Fruit fly (Drosophila melanogaster): ENCODE data around the gene CG12746.

The CG12746 gene

dm6 chr3R:5606477-5606876, 41.8 kb downstream of the CG12746 start, which contains the start of gene asl (continued):
- no peak for TF ChIP-seq crol (GFP tag; IDR thresholded peaks at IDR 0.05)
- peak; percentile 38 for TF ChIP-seq CG6654 (GFP tag; optimal IDR thresholded peaks at IDR 0.05)
- TF ChIP-seq CG2120 (GFP tag; optimal IDR thresholded peaks at IDR 0.05), result peak; percentile 71
- peak; percentile 58 for TF ChIP-seq onecut (GFP tag; IDR thresholded peaks at IDR 0.05)
- 0 out of 2 replicates have a peak, but pooled peaks have one; percentile 21 for TF ChIP-seq ap (GFP tag; IDR thresholded peaks at IDR 0.05)
- TF ChIP-seq CG9797 (GFP tag; optimal IDR thresholded peaks at IDR 0.05), result peak; percentile 61
- TF ChIP-seq jumu (GFP tag; optimal IDR thresholded peaks at IDR 0.05), result peak; percentile 30
- peak; percentile 94 for TF ChIP-seq Ets65A (GFP tag)
- no peak for TF ChIP-seq CG8281 (tag; optimal IDR thresholded peaks at IDR 0.05)
- TF ChIP-seq CG2199 (GFP tag; IDR thresholded peaks at IDR 0.05), result 0 out of 3 replicates have a peak, but pooled peaks have one; percentile 20
- peak; percentile 52 for TF ChIP-seq CG13296 (GFP tag; optimal IDR thresholded peaks at IDR 0.05)
- no peak for TF ChIP-seq pan (optimal IDR thresholded peaks at IDR 0.05)
- peak in 1 of 2 experiments; percentile 47 for TF ChIP-seq pan (GFP tag; optimal IDR thresholded peaks at IDR 0.05 in 1 of 2, IDR thresholded peaks at IDR 0.05 in 1 of 2)
- no peak for TF ChIP-seq btn (GFP tag; optimal IDR thresholded peaks at IDR 0.05)
- no peak for TF ChIP-seq grn (GFP tag; optimal IDR thresholded peaks at IDR 0.05)
- TF ChIP-seq otp (GFP tag; IDR thresholded peaks at IDR 0.05), result 0 out of 3 replicates have a peak, but pooled peaks have one; percentile 33
- no peak for TF ChIP-seq HmgD (GFP tag; optimal IDR thresholded peaks at IDR 0.05)
- TF ChIP-seq CG13775 (GFP tag; optimal IDR thresholded peaks at IDR 0.05), result peak; percentile 61
- peak in 1 of 2 experiments; percentile 78 for TF ChIP-seq Dfd (GFP tag; optimal IDR thresholded peaks at IDR 0.05)
- TF ChIP-seq CG10565 (GFP tag; optimal IDR thresholded peaks at IDR 0.05), result no peak
- peak; percentile 59 for TF ChIP-seq CG10543 (GFP tag; optimal IDR thresholded peaks at IDR 0.05)
- peak; percentile 86 for TF ChIP-seq MBD-R2 (GFP tag; IDR thresholded peaks at IDR 0.05)
- TF ChIP-seq dati (GFP tag; IDR thresholded peaks at IDR 0.05), result 0 out of 2 replicates have a peak, but pooled peaks have one; percentile 25
- peak; percentile 58 for TF ChIP-seq CHES-1-like (GFP tag; optimal IDR thresholded peaks at IDR 0.05)
- TF ChIP-seq wor (GFP tag; IDR thresholded peaks at IDR 0.05), result no peak
- TF ChIP-seq CG31224 (GFP tag; IDR thresholded peaks at IDR 0.05), result peak; percentile 42; the same call in 1 of the 2 replicates
- TF ChIP-seq CG6765 (GFP tag; optimal IDR thresholded peaks at IDR 0.05), result peak; percentile 5
- TF ChIP-seq Jarid2 (GFP tag; optimal IDR thresholded peaks at IDR 0.05), result no peak

DNA sequence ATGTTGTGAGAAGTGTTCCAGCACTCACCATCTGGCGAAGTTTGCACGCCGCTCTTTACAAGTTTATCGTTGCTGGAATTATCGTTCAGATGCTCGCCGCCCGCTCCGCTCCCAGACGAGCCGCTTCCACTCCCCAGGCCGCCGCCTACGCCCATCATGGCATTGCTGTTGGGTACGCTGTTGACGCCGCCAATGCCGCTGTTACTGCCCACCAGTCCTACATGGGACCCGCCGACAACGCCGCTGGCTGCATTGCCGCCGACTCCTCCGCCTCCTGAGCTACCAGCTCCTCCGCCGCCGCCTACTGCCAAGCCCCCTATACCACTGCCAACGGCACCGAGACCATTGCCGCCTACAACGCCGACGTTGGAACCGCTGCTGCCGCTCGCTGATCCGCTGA, 43.8 kb downstream of the CG12746 start:
- no peak for TF ChIP-seq Spps (tag; optimal IDR thresholded peaks at IDR 0.05)
- no peak for TF ChIP-seq usp (GFP tag; optimal IDR thresholded peaks at IDR 0.05)
- TF ChIP-seq Dfd (GFP tag; optimal IDR thresholded peaks at IDR 0.05), result peak in 1 of 2 experiments; percentile 73
- 0 out of 2 replicates have a peak, but pooled peaks have one; percentile 18 for TF ChIP-seq CG16779 (GFP tag; IDR thresholded peaks at IDR 0.05)
- TF ChIP-seq pan (optimal IDR thresholded peaks at IDR 0.05), result no peak
- no peak for TF ChIP-seq pan (GFP tag; optimal IDR thresholded peaks at IDR 0.05 in 1 of 2, IDR thresholded peaks at IDR 0.05 in 1 of 2)
- 0 out of 3 replicates have a peak, but pooled peaks have one; percentile 25 for TF ChIP-seq ci (GFP tag; IDR thresholded peaks at IDR 0.05)
- TF ChIP-seq Med (GFP tag), result peak; percentile 52
- TF ChIP-seq CG8478 (optimal IDR thresholded peaks at IDR 0.05), result peak; percentile 59
- 0 out of 3 replicates have a peak, but pooled peaks have one; percentile 32 for TF ChIP-seq CG11456 (GFP tag; IDR thresholded peaks at IDR 0.05)
- no peak for TF ChIP-seq CG8290 (GFP tag; optimal IDR thresholded peaks at IDR 0.05)
- no peak for TF ChIP-seq CG8290 (tag; optimal IDR thresholded peaks at IDR 0.05)
- TF ChIP-seq inv (GFP tag; IDR thresholded peaks at IDR 0.05; ENCODE audit: partially characterized antibody), result 0 out of 2 replicates have a peak, but pooled peaks have one; percentile 12
- 0 out of 3 replicates have a peak, but pooled peaks have one; percentile 40 for TF ChIP-seq CG11093 (GFP tag; IDR thresholded peaks at IDR 0.05)

- TF ChIP-seq sens (GFP tag) (peak; percentile 9), D19B (GFP tag; optimal IDR thresholded peaks at IDR 0.05) (no peak), sna (GFP tag; IDR thresholded peaks at IDR 0.05; ENCODE audit: partially characterized antibody) (no peak), exex (tag; optimal IDR thresholded peaks at IDR 0.05) (peak; percentile 55), CG4854 (GFP tag; optimal IDR thresholded peaks at IDR 0.05) (no peak), sug (tag; optimal IDR thresholded peaks at IDR 0.05) (peak; percentile 88), pnt (GFP tag; optimal IDR thresholded peaks at IDR 0.05) (no peak), CG4820 (GFP tag; optimal IDR thresholded peaks at IDR 0.05) (no peak), Pdp1 (GFP tag; optimal IDR thresholded peaks at IDR 0.05) (peak in 1 of 2 experiments; percentile 91), Hey (tag; optimal IDR thresholded peaks at IDR 0.05) (no peak), repo (GFP tag; optimal IDR thresholded peaks at IDR 0.05) (no peak)
Observed at dm6 chr3R:5610656-5611055, 46.0 kb downstream of the CG12746 start.

All from whole organism, embryonic.